Worm (Caenorhabditis elegans) whole organism, L4 larva: ENCODE results near the gene F35F10.5.

Experiments used
- T20F7.1 ChIP-seq: fragments of 200-800 bp; sonication (Bioruptor generic); optimal IDR thresholded peaks from 2 replicates; lab custom pipeline; 2018; ENCODE audit warnings: mild to moderate bottlenecking, missing genetic modification characterization, missing compliant biosample characterization
- aha-1 ChIP-seq: fragments of 150-350 bp; peaks from one replicate; lab custom pipeline; 2014; ENCODE audit warnings: missing biosample characterization, missing genetic modification characterization
- aly-2 ChIP-seq: sonication (generic microtip); optimal IDR thresholded peaks from 2 replicates; lab custom pipeline; 2018; ENCODE audit warnings: missing biosample characterization, missing genetic modification characterization
- ama-1 ChIP-seq: fragments of 150-350 bp; optimal IDR thresholded peaks from 2 replicates; lab custom pipeline; 2014; ENCODE audit warnings: inconsistent platforms, mixed read lengths
- ces-1 ChIP-seq: fragments of 150-350 bp; sonication (generic microtip); optimal IDR thresholded peaks from 4 replicates; lab custom pipeline; 2014; ENCODE audit warnings: missing biosample characterization, missing genetic modification reagents, missing genetic modification characterization
- mep-1 ChIP-seq: fragments of 150-350 bp; sonication (generic microtip); optimal IDR thresholded peaks from 3 replicates; lab custom pipeline; 2014; ENCODE audit warnings: missing biosample characterization, missing genetic modification characterization
- nhr-111 ChIP-seq: fragments of 200-800 bp; sonication (Bioruptor generic); optimal IDR thresholded peaks from 2 replicates; lab custom pipeline; 2018; ENCODE audit warnings: mild to moderate bottlenecking, missing genetic modification characterization, missing compliant biosample characterization
- nhr-6 ChIP-seq: fragments of 150-350 bp; optimal IDR thresholded peaks from 2 replicates; lab custom pipeline; 2014; ENCODE audit warnings: missing biosample characterization, missing genetic modification characterization
- nhr-76 ChIP-seq: fragments of 150-350 bp; optimal IDR thresholded peaks from 2 replicates; lab custom pipeline; 2014; ENCODE audit warnings: missing biosample characterization, missing genetic modification characterization
- snpc-4 ChIP-seq: fragments of 150-350 bp; optimal IDR thresholded peaks from 2 replicates; lab custom pipeline; 2014; ENCODE audit warnings: missing biosample characterization, missing genetic modification characterization
- spr-3 ChIP-seq: fragments of 200-800 bp; sonication (Bioruptor generic); optimal IDR thresholded peaks from 2 replicates; lab custom pipeline; 2018; ENCODE audit warnings: mild to moderate bottlenecking, missing genetic modification characterization, missing compliant biosample characterization

DNA sequence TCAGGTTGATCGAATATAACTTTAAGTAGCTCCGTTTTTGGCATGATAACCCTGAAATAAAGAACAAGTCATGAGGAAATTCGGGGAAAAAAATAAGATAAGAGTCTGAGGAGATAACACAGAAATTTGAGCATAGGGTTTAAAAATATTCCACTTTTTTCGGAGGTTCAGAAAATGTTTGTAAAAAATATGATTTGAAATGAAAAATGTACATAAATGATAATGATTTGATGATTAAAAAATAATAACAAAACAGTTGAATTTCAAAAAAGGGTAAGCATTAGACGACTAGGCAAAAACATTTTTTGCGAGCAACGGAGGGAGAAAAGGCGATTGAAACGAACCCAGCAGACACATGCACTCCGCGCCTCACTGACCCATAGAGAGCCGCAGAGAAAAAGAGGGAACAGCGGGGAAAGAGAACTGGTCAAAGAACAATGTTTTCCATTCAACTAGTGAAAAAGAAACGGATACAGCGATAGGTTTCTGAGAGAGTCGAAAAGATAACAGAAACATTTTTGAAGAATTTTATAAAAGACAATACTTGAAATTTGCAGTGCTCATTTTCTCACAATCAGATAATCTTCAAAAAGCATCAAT is 27.4 kb downstream of the F35F10.5 start, which contains the start of gene arrd-18:
- TF ChIP-seq nhr-76 (tag; lab: Kevin White, UChicago): no peak
- no peak for TF ChIP-seq aly-2 (tag; lab: Kevin White, UChicago)
- no peak for TF ChIP-seq ces-1 (GFP tag; lab: Kevin White, UChicago)
- peak; percentile 78 for TF ChIP-seq aha-1 (tag; lab: Kevin White, UChicago)
- no peak for TF ChIP-seq ama-1 (lab: Kevin White, UChicago)
- TF ChIP-seq nhr-6 (tag; lab: Kevin White, UChicago): no peak
- TF ChIP-seq T20F7.1 (GFP tag; lab: Kevin White, UChicago): no peak
- no peak for TF ChIP-seq spr-3
- no peak for TF ChIP-seq mep-1 (tag; lab: Kevin White, UChicago)
- TF ChIP-seq snpc-4 (tag; lab: Kevin White, UChicago): no peak
- no peak for TF ChIP-seq nhr-111 (GFP tag; lab: Kevin White, UChicago)
